Worm (Caenorhabditis elegans) whole organism, late embryonic: ENCODE results near the gene clec-241.
A peak's percentile ranks its signal among the peaks of the same experiment; 100 is the strongest.

Experiments used
- C08G9.2 ChIP-seq: sonication (generic microtip); optimal IDR thresholded peaks from 2 replicates; lab custom pipeline; 2016; ENCODE audit warnings: mild to moderate bottlenecking, missing genetic modification characterization, moderate library complexity, missing compliant biosample characterization
- C38D4.7 ChIP-seq: fragments of 200-800 bp; sonication (Bioruptor generic); optimal IDR thresholded peaks from 2 replicates; lab custom pipeline; 2018; ENCODE audit warnings: mild to moderate bottlenecking, missing genetic modification characterization, moderate library complexity, missing compliant biosample characterization
- K09A11.1 ChIP-seq: sonication (generic microtip); optimal IDR thresholded peaks from 2 replicates; lab custom pipeline; 2017; ENCODE audit warnings: antibody characterized with exemption, mild to moderate bottlenecking, missing genetic modification characterization, missing compliant biosample characterization; ENCODE audit not compliant: insufficient read depth
- Y22D7AL.16 ChIP-seq: sonication (generic microtip); optimal IDR thresholded peaks from 2 replicates; lab custom pipeline; 2016; ENCODE audit warnings: missing genetic modification characterization, missing compliant biosample characterization
- ama-1 ChIP-seq: fragments of 150-350 bp; optimal IDR thresholded peaks from 2 replicates; lab custom pipeline; 2014
- ceh-14 ChIP-seq: sonication (generic microtip); optimal IDR thresholded peaks from 2 replicates; lab custom pipeline; 2016; ENCODE audit warnings: missing genotype, missing genetic modification characterization, missing compliant biosample characterization
- ceh-18 ChIP-seq: sonication (generic microtip); optimal IDR thresholded peaks from 2 replicates; lab custom pipeline; 2016; ENCODE audit warnings: missing genetic modification characterization, missing compliant biosample characterization
- ceh-19 ChIP-seq: fragments of 200-800 bp; sonication (Bioruptor generic); optimal IDR thresholded peaks from 2 replicates; lab custom pipeline; 2018; ENCODE audit warnings: mild to moderate bottlenecking, missing genetic modification characterization, missing compliant biosample characterization
- ceh-31 ChIP-seq: sonication (generic microtip); optimal IDR thresholded peaks from 2 replicates; lab custom pipeline; 2016; ENCODE audit warnings: missing genetic modification characterization, missing compliant biosample characterization
- ceh-34 ChIP-seq: sonication (generic microtip); optimal IDR thresholded peaks from 2 replicates; lab custom pipeline; 2016; ENCODE audit warnings: mild to moderate bottlenecking, missing genetic modification characterization, missing compliant biosample characterization
- ceh-6 ChIP-seq: fragments of 200-800 bp; sonication (Bioruptor generic); optimal IDR thresholded peaks from 2 replicates; lab custom pipeline; 2018; ENCODE audit warnings: mild to moderate bottlenecking, missing genetic modification characterization, missing compliant biosample characterization
- ceh-9 ChIP-seq: sonication (generic microtip); optimal IDR thresholded peaks from 2 replicates; lab custom pipeline; 2016; ENCODE audit warnings: mild to moderate bottlenecking, missing genetic modification characterization, inconsistent platforms, missing compliant biosample characterization
- che-1 ChIP-seq: sonication (generic microtip); optimal IDR thresholded peaks from 2 replicates; lab custom pipeline; 2016; ENCODE audit warnings: mild to moderate bottlenecking, missing genetic modification characterization, missing compliant biosample characterization
- dmd-4 ChIP-seq: sonication (generic microtip); optimal IDR thresholded peaks from 2 replicates; lab custom pipeline; 2016; ENCODE audit warnings: borderline replicate concordance, missing genetic modification characterization, missing compliant biosample characterization
- dve-1 ChIP-seq: sonication (generic microtip); optimal IDR thresholded peaks from 2 replicates; lab custom pipeline; 2017; ENCODE audit warnings: antibody characterized with exemption, mild to moderate bottlenecking, missing genetic modification characterization, missing compliant biosample characterization
- elt-2 ChIP-seq: sonication (generic microtip); optimal IDR thresholded peaks from 2 replicates; lab custom pipeline; 2016; ENCODE audit warnings: missing genetic modification reagents, missing genetic modification characterization, missing compliant biosample characterization
- ets-4 ChIP-seq: sonication (generic microtip); optimal IDR thresholded peaks from 2 replicates; lab custom pipeline; 2016; ENCODE audit warnings: missing genetic modification characterization, missing compliant biosample characterization
- fax-1 ChIP-seq: sonication (generic microtip); optimal IDR thresholded peaks from 2 replicates; lab custom pipeline; 2016; ENCODE audit warnings: missing genotype, missing genetic modification characterization, missing compliant biosample characterization
- fkh-10 ChIP-seq: fragments of 150-350 bp; optimal IDR thresholded peaks from 2 replicates; lab custom pipeline; 2014; ENCODE audit warnings: missing biosample characterization, missing genetic modification reagents, missing genetic modification characterization
- fkh-6 ChIP-seq: sonication (generic microtip); optimal IDR thresholded peaks from 2 replicates; lab custom pipeline; 2016; ENCODE audit warnings: missing genetic modification characterization, missing compliant biosample characterization
- gmeb-2 ChIP-seq: sonication (generic microtip); optimal IDR thresholded peaks from 2 replicates; lab custom pipeline; 2016; ENCODE audit warnings: missing genetic modification characterization, inconsistent platforms, missing compliant biosample characterization
- hlh-13 ChIP-seq: fragments of 200-800 bp; sonication (Bioruptor generic); optimal IDR thresholded peaks from 2 replicates; lab custom pipeline; 2018; ENCODE audit warnings: mild to moderate bottlenecking, missing genetic modification characterization, missing compliant biosample characterization
- hlh-8 ChIP-seq: sonication (generic microtip); optimal IDR thresholded peaks from 2 replicates; lab custom pipeline; 2016; ENCODE audit warnings: missing genotype, missing genetic modification characterization, missing compliant biosample characterization
- madf-2 ChIP-seq: sonication (generic microtip); optimal IDR thresholded peaks from 2 replicates; lab custom pipeline; 2017; ENCODE audit warnings: missing genetic modification characterization, missing compliant biosample characterization
- nfya-1 ChIP-seq: sonication (generic microtip); optimal IDR thresholded peaks from 2 replicates; lab custom pipeline; 2017; ENCODE audit warnings: missing genetic modification characterization, mild to moderate bottlenecking, missing compliant biosample characterization, antibody characterized with exemption, moderate library complexity
- odd-2 ChIP-seq: sonication (generic microtip); optimal IDR thresholded peaks from 2 replicates; lab custom pipeline; 2017; ENCODE audit warnings: antibody characterized with exemption, mild to moderate bottlenecking, missing genetic modification characterization, missing compliant biosample characterization
- pag-3 ChIP-seq: sonication (generic microtip); optimal IDR thresholded peaks from 2 replicates; lab custom pipeline; 2016; ENCODE audit warnings: missing compliant biosample characterization, missing genetic modification characterization, borderline replicate concordance
- pha-2 ChIP-seq: sonication (generic microtip); optimal IDR thresholded peaks from 2 replicates; lab custom pipeline; 2017; ENCODE audit warnings: mild to moderate bottlenecking, missing genetic modification characterization, missing compliant biosample characterization
- sdc-2 ChIP-seq: sonication (generic microtip); optimal IDR thresholded peaks from 2 replicates; lab custom pipeline; 2016; ENCODE audit warnings: missing genotype, missing genetic modification characterization, missing compliant biosample characterization
- ttx-3 ChIP-seq: sonication (generic microtip); optimal IDR thresholded peaks from 2 replicates; lab custom pipeline; 2016; ENCODE audit warnings: missing genetic modification reagents, missing genetic modification characterization, missing compliant biosample characterization
- unc-3 ChIP-seq, 2 experiments: fragments of 200-800 bp in 1 of 2; sonication (Bioruptor generic) in 1 of 2; sonication (generic microtip) in 1 of 2; conservative IDR thresholded peaks in 1 of 2; optimal IDR thresholded peaks in 1 of 2; 2 replicates each; pipeline versions ENCODE4 v1.3.6 to Lab custom; 2016 to 2022; ENCODE audit warnings: missing compliant biosample characterization in 2 of 2, missing genetic modification characterization in 2 of 2, missing genetic modification reagents in 1 of 2
- zip-5 ChIP-seq: sonication (generic microtip); optimal IDR thresholded peaks from 2 replicates; lab custom pipeline; 2016; ENCODE audit warnings: missing genetic modification characterization, missing compliant biosample characterization

The clec-241 gene

DNA sequence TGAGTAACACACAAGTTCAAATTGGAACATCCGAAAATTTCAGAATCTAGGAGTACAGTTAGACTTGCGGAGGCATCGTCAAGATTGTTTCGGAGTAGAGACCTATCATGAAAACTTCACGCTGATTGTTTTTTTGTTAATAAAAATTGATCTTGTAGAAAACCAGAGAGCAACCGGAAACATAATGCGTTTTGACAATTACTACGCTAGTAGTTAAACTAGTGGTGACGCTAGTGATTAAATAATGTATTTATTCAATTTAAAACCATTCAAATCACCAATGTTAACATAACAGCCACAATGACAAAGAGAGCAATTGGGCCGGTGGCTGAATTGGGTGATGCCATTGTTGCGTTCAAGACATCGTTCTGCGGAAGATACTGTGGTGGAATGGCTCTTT lies 6.6 kb upstream of the clec-241 start, which contains the start of gene F49H6.17:
Gene F49H6.17 (plus strand): TSS at position 301 of the 400 bp plus-strand sequence.
- no peak for TF ChIP-seq fkh-10 (GFP tag; lab: Kevin White, UChicago)
- TF ChIP-seq C08G9.2: no peak
- no peak for TF ChIP-seq ceh-34 (tag; lab: Kevin White, UChicago)
- no peak for TF ChIP-seq ceh-18
- no peak for TF ChIP-seq ets-4 (tag; lab: Kevin White, UChicago)

DNA sequence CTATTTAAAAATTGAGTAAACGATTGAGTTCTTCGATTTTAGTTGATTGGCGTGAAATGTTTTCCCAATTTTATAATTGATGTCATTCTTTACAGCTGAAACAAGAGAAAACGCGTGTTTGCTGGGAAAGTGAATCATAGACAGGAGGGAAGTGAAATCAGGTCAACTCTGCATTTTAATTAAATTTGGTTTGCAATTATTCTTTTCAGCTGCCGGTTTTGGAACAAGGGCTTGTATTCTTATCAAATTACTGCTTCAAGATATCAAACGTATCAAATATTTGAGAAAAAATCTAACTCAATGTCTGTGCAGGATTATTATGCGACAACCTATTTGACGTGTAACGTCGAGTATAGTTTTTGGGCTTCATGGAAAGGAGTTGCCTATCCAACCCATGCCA lies 3.7 kb upstream of the clec-241 start, which contains the start of gene srh-97:
Gene srh-97 (plus strand): TSS at position 301 of the 400 bp plus-strand sequence.
- no peak for TF ChIP-seq dmd-4 (tag; lab: Kevin White, UChicago)
- no peak for TF ChIP-seq sdc-2
- no peak for TF ChIP-seq unc-3 (GFP tag; conservative IDR thresholded peaks at IDR 0.05; lab: Robert Waterston, UW)
- no peak for TF ChIP-seq unc-3 (tag; optimal IDR thresholded peaks at IDR 0.05; lab: Kevin White, UChicago)
- TF ChIP-seq pha-2 (tag; lab: Kevin White, UChicago): no peak
- TF ChIP-seq ceh-6 (GFP tag; lab: Kevin White, UChicago): no peak
- no peak for TF ChIP-seq ceh-14 (tag; lab: Kevin White, UChicago)
- TF ChIP-seq K09A11.1 (tag; lab: Kevin White, UChicago): no peak
- no peak for TF ChIP-seq ceh-34 (tag; lab: Kevin White, UChicago)

DNA sequence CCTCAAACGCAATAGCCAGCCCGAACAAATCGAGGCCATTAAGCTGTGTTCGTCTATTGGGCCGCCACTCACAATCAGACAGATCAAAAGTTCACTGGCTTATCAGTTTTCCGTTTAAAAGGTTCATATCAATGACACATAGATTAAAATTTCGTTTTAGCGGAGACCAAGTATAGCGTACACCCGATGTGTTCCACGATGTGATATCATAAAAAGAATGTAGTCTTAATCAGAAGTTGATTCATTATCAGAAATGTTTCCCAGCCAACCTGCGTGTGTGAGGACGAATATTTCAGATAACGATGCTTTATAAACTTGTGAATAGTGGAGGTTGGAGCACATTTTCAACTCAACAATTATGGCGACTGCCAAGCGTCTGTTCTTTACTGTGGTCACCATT lies 918 bp upstream of the clec-241 start, which contains the start of gene clc-13:
Gene clc-13 (plus strand): TSS at position 359 of the 400 bp plus-strand sequence.
- TF ChIP-seq gmeb-2 (tag; lab: Kevin White, UChicago) (no peak), dve-1 (tag; lab: Kevin White, UChicago) (no peak), elt-2 (tag; lab: Kevin White, UChicago) (peak; percentile 89)
- TF ChIP-seq, all 69 proteins: peak for 1

DNA sequence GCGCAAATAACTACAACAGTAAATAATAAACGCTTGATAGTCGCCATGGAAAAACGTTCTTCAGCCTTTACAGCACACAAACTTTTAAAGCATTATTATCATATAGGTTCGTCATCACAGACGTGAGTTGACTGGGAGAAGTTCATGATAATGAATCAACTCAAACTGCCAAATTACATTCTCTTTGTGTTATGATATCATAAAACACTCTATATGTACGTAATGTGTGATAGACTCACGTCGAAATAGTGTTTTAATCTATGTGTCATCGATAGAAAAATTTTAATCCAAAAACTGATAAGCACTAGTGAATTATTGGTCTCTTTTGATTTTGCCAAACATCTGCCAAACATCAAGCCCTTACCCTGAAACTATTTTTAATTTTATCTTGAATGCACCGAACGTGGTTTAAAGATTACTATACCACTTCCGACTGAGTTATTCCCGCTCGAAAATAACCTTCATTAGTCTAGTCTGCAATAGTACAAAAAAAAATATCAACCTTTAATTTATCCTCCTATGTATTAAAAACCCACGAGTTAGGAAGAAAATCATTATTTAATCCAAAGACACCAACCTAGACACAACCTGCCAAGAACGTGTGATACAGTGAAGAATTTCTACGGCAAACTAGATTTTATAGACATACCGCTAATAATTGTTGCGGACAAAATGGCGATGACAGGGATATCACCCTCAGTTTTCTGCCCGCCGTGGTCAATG lies 3.6 kb downstream of the clec-241 start, which contains the start of the genes clc-12 and clec-240:
Gene clc-12 (minus strand): TSS at position 47 of the 723 bp plus-strand sequence.
Gene clec-240 (plus strand): TSS at position 673 of the 723 bp plus-strand sequence.
- TF ChIP-seq ceh-31 (tag; lab: Kevin White, UChicago) (no peak), unc-3 (GFP tag; conservative IDR thresholded peaks at IDR 0.05; lab: Robert Waterston, UW) (no peak), unc-3 (tag; optimal IDR thresholded peaks at IDR 0.05; lab: Kevin White, UChicago) (no peak), ceh-9 (tag; lab: Kevin White, UChicago) (no peak), ceh-19 (GFP tag; lab: Kevin White, UChicago) (no peak), ama-1 (lab: Kevin White, UChicago) (no peak), odd-2 (no peak), Y22D7AL.16 (tag; lab: Kevin White, UChicago) (no peak), elt-2 (tag; lab: Kevin White, UChicago) (no peak), fkh-6 (no peak), hlh-8 (tag; lab: Kevin White, UChicago) (no peak), fax-1 (tag; lab: Kevin White, UChicago) (no peak), madf-2 (tag; lab: Kevin White, UChicago) (no peak), C38D4.7 (GFP tag; lab: Kevin White, UChicago) (no peak), pag-3 (tag; lab: Kevin White, UChicago) (no peak), hlh-13 (GFP tag; lab: Kevin White, UChicago) (no peak)

DNA sequence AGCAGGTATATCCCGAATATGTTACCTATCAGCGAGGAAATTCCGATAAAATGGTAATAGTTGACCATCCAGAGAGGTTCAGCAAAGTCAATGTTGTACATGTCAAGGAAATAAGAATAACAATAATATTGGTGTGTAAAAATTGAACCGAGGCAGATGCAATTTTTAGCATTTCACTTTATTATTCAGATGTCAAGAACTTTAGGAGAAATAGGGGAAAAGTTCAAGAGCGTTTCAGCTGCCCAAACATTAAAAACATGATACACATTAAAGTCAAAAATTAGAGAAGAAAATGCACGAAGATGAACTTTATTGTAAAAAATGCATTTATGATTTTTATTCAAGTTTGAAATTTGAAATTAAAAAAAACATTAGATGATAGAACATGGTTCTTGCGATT lies 4.8 kb downstream of the clec-241 start, which contains the start of gene sri-69:
Gene sri-69 (minus strand): TSS at position 101 of the 400 bp plus-strand sequence.
- TF ChIP-seq che-1 (tag; lab: Kevin White, UChicago): no peak
- no peak for TF ChIP-seq nfya-1
- TF ChIP-seq zip-5 (tag; lab: Kevin White, UChicago): no peak
- no peak for TF ChIP-seq K09A11.1 (tag; lab: Kevin White, UChicago)
- no peak for TF ChIP-seq hlh-8 (tag; lab: Kevin White, UChicago)
- TF ChIP-seq pha-2 (tag; lab: Kevin White, UChicago): no peak
- TF ChIP-seq ttx-3: no peak
- TF ChIP-seq ama-1 (lab: Kevin White, UChicago): no peak
